Worm (Caenorhabditis elegans): Measurements from ENCODE around the gene cyp-13A7.
A peak's percentile ranks its signal among the peaks of the same experiment; 100 is the strongest.

- no peak for TF ChIP-seq elt-3 (tag; optimal IDR thresholded peaks at IDR 0.05)
- no peak for TF ChIP-seq nhr-25 (tag; optimal IDR thresholded peaks at IDR 0.05)
- TF ChIP-seq ztf-11 (tag; optimal IDR thresholded peaks at IDR 0.05), result no peak
- no peak for TF ChIP-seq nhr-11 (tag; optimal IDR thresholded peaks at IDR 0.05)
- no peak for TF ChIP-seq nhr-10 (tag; optimal IDR thresholded peaks at IDR 0.05)
- no peak for TF ChIP-seq ama-1 (optimal IDR thresholded peaks at IDR 0.05)
- TF ChIP-seq nhr-21 (tag; optimal IDR thresholded peaks at IDR 0.05), result peak; percentile 41
- TF ChIP-seq unc-62 (GFP tag; optimal IDR thresholded peaks at IDR 0.05), result no peak
- TF ChIP-seq nhr-23 (tag; optimal IDR thresholded peaks at IDR 0.05), result no peak
- peak; percentile 97 for TF ChIP-seq fos-1 (tag; optimal IDR thresholded peaks at IDR 0.05)
Measured at ce11 chrII:9791185-9791584, 12.2 kb upstream of the cyp-13A7 start.

Data from whole organism, L2 larva.